Worm (Caenorhabditis elegans) whole organism, L1 larva: ENCODE results near the gene slc-17.9.

Source experiments
- ama-1 ChIP-seq: fragments of 150-350 bp; optimal IDR thresholded peaks from 2 replicates; lab custom pipeline; 2014
- ceh-63 ChIP-seq: fragments of 200-800 bp; sonication (Bioruptor generic); optimal IDR thresholded peaks from 2 replicates; lab custom pipeline; 2018; ENCODE audit warnings: mild to moderate bottlenecking, missing genetic modification characterization, missing compliant biosample characterization
- efl-1 ChIP-seq, 4 experiments: fragments of 150-350 bp; optimal IDR thresholded peaks in 3 of 4; peaks in 1 of 4; 1 replicate in 1 of 4; 2 replicates in 3 of 4; lab custom pipeline; 2014; ENCODE audit warnings: missing biosample characterization in 2 of 4, missing genetic modification characterization in 2 of 4, missing genetic modification reagents in 2 of 4
- elt-3 ChIP-seq, 6 experiments: fragments of 150-350 bp in 1 of 6; sonication (generic microtip); optimal IDR thresholded peaks; 2 replicates each; lab custom pipeline; 2017 to 2018; ENCODE audit warnings: missing biosample characterization in 6 of 6, missing genetic modification characterization in 6 of 6, inconsistent platforms in 1 of 6
- fkh-10 ChIP-seq: sonication (generic microtip); optimal IDR thresholded peaks from 2 replicates; lab custom pipeline; 2017; ENCODE audit warnings: missing biosample characterization, missing genetic modification reagents, missing genetic modification characterization
- lin-13 ChIP-seq: fragments of 150-350 bp; optimal IDR thresholded peaks from 2 replicates; lab custom pipeline; 2014; ENCODE audit warnings: missing biosample characterization, missing genetic modification reagents, missing genetic modification characterization
- mdl-1 ChIP-seq, 2 experiments: fragments of 150-350 bp; optimal IDR thresholded peaks; 2 replicates each; lab custom pipeline; 2014 to 2017; ENCODE audit warnings: missing biosample characterization in 2 of 2, missing genetic modification characterization in 2 of 2, inconsistent platforms in 1 of 2
- mep-1 ChIP-seq: fragments of 150-350 bp; optimal IDR thresholded peaks from 2 replicates; lab custom pipeline; 2014; ENCODE audit warnings: missing biosample characterization, missing genetic modification characterization
- nhr-237 ChIP-seq: fragments of 150-350 bp; optimal IDR thresholded peaks from 2 replicates; lab custom pipeline; 2014; ENCODE audit warnings: missing biosample characterization, missing genetic modification characterization
- nhr-28 ChIP-seq: fragments of 150-350 bp; optimal IDR thresholded peaks from 2 replicates; lab custom pipeline; 2014; ENCODE audit warnings: missing biosample characterization, missing genetic modification characterization
- pax-3 ChIP-seq: fragments of 200-800 bp; sonication (Bioruptor generic); optimal IDR thresholded peaks from 2 replicates; lab custom pipeline; 2018; ENCODE audit warnings: mild to moderate bottlenecking, missing genetic modification characterization, moderate library complexity, missing compliant biosample characterization
- pqm-1 ChIP-seq: sonication (generic microtip); optimal IDR thresholded peaks from 3 replicates; lab custom pipeline; 2017; ENCODE audit warnings: missing biosample characterization, missing genetic modification characterization
- sox-4 ChIP-seq: sonication (generic microtip); optimal IDR thresholded peaks from 2 replicates; lab custom pipeline; 2016; ENCODE audit warnings: missing genetic modification characterization, missing compliant biosample characterization
- zip-4 ChIP-seq: fragments of 200-800 bp; sonication (Bioruptor generic); optimal IDR thresholded peaks from 2 replicates; lab custom pipeline; 2018; ENCODE audit warnings: mild to moderate bottlenecking, missing genetic modification characterization, moderate library complexity, missing compliant biosample characterization

DNA sequence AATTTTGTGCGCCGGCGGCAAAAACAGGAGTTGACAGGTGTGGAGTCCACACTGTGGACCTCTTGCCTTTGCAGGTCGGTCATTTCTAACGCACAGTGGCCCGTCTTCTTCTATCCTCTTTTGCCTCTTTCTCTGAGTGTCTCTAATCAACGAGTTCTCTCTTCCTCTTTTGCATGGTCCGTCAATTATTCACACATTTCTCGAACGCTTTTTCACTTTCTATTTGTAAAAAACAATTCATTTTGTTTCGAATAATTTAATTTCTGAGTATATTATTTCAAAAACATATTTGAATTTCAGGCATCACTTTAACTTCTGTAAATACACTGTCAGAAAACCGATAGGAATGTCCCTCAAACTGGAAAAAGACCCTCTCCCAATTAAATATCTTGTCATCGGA lies 7.8 kb downstream of the slc-17.9 start, which contains the start of gene T09B9.1:
- TF ChIP-seq sox-4 (tag; lab: Kevin White, UChicago) (no peak), pqm-1 (tag; lab: Kevin White, UChicago) (no peak), mdl-1 (tag; optimal IDR thresholded peaks at IDR 0.05; lab: Kevin White, UChicago) (no peak), ceh-63 (GFP tag; lab: Kevin White, UChicago) (no peak), efl-1 (optimal IDR thresholded peaks at IDR 0.05; lab: Kevin White, UChicago) (no peak), efl-1 (GFP tag; optimal IDR thresholded peaks at IDR 0.05 in 1 of 2; lab: Kevin White, UChicago) (no peak), lin-13 (GFP tag; lab: Kevin White, UChicago) (no peak), fkh-10 (GFP tag; lab: Kevin White, UChicago) (no peak), nhr-237 (tag; lab: Kevin White, UChicago) (no peak), zip-4 (GFP tag; lab: Kevin White, UChicago) (no peak), ama-1 (lab: Kevin White, UChicago) (no peak), nhr-28 (tag; lab: Kevin White, UChicago) (no peak), pax-3 (tag; lab: Kevin White, UChicago) (no peak), mep-1 (tag; lab: Kevin White, UChicago) (no peak), elt-3 (tag; optimal IDR thresholded peaks at IDR 0.05; lab: Kevin White, UChicago) (no peak)
